Worm (Caenorhabditis elegans): ENCODE measurements around the gene F14E5.2.

ce11 chrII:8456681-8457389 lies 28.2 kb upstream of the F14E5.2 start:
- no peak for TF ChIP-seq him-1 (tag; optimal IDR thresholded peaks at IDR 0.05)
- TF ChIP-seq W03F9.2 (tag; optimal IDR thresholded peaks at IDR 0.05) = no peak
